Worm (Caenorhabditis elegans): ENCODE measurements around the gene gcy-22.
A peak's percentile ranks its signal among the peaks of the same experiment; 100 is the strongest.

- TF ChIP-seq nhr-28 (tag; optimal IDR thresholded peaks at IDR 0.05) (no peak), zag-1 (tag; optimal IDR thresholded peaks at IDR 0.05) (no peak), nhr-76 (tag; optimal IDR thresholded peaks at IDR 0.05) (no peak), pag-3 (tag; optimal IDR thresholded peaks at IDR 0.05; ENCODE audit: borderline replicate concordance, insufficient read depth) (no peak), aha-1 (tag; optimal IDR thresholded peaks at IDR 0.05) (no peak), elt-2 (tag; optimal IDR thresholded peaks at IDR 0.05) (peak; percentile 46)
These were observed 32.4 kb downstream of the gcy-22 start, which contains the start of gene Y44A6D.3 for ce11 chrV:20792371-20792890.
